Worm (Caenorhabditis elegans): ENCODE measurements around the gene ugt-35.

ce11 chrV:10667284-10667683 is 13.2 kb upstream of the ugt-35 start, which contains the start of gene twk-12:
- TF ChIP-seq unc-86 (tag; optimal IDR thresholded peaks at IDR 0.05) (no peak), fkh-10 (GFP tag; optimal IDR thresholded peaks at IDR 0.05) (no peak), ceh-2 (tag; optimal IDR thresholded peaks at IDR 0.05) (no peak), sdc-2 (tag; optimal IDR thresholded peaks at IDR 0.05) (no peak), rnt-1 (tag; optimal IDR thresholded peaks at IDR 0.05) (no peak), mec-3 (tag; optimal IDR thresholded peaks at IDR 0.05; ENCODE audit: borderline replicate concordance) (no peak), pha-4 (tag; optimal IDR thresholded peaks at IDR 0.05) (no peak), sox-4 (tag; optimal IDR thresholded peaks at IDR 0.05) (no peak), unc-42 (tag; optimal IDR thresholded peaks at IDR 0.05) (no peak), tbx-7 (tag; optimal IDR thresholded peaks at IDR 0.05) (no peak)

Measured in whole organism, late embryonic.